Worm (Caenorhabditis elegans) whole organism, mixed stage, embryonic: ENCODE measurements around the gene C08F1.11.

Experiments
- nhr-237 ChIP-seq: fragments of 150-350 bp; optimal IDR thresholded peaks from 2 replicates; lab custom pipeline; 2014; ENCODE audit warnings: missing biosample characterization, missing genetic modification characterization
- snpc-4 ChIP-seq: fragments of 150-350 bp; optimal IDR thresholded peaks from 2 replicates; lab custom pipeline; 2014; ENCODE audit warnings: missing biosample characterization, missing genetic modification characterization
- unc-39 ChIP-seq: fragments of 150-350 bp; optimal IDR thresholded peaks from 2 replicates; lab custom pipeline; 2014; ENCODE audit warnings: missing biosample characterization, missing genetic modification characterization

ce11 chrII:1771785-1772184 is 12.9 kb downstream of the C08F1.11 start, which contains the start of gene math-3:
- TF ChIP-seq nhr-237 (no peak), unc-39 (no peak), snpc-4 (tag; lab: Kevin White, UChicago) (no peak)
